Fruit fly (Drosophila melanogaster): ENCODE data around the gene CG31464.

CG31464 gene

dm6 chr3R:8264302-8265080 lies 26.5 kb upstream of the CG31464 start, which contains the start of the genes RPA1 and Mcm2 (continued):
- TF ChIP-seq amos (GFP tag; IDR thresholded peaks at IDR 0.05; ENCODE audit: partially characterized antibody), result peak; percentile 48
- TF ChIP-seq Max (GFP tag; optimal IDR thresholded peaks at IDR 0.05), result peak; percentile 57
- TF ChIP-seq CG7271 (tag; optimal IDR thresholded peaks at IDR 0.05), result no peak
- TF ChIP-seq CG9817 (tag; optimal IDR thresholded peaks at IDR 0.05), result peak; percentile 80
- TF ChIP-seq CG14667 (GFP tag; IDR thresholded peaks at IDR 0.05), result peak; percentile 81
- peak; percentile 10 for TF ChIP-seq kah (GFP tag; optimal IDR thresholded peaks at IDR 0.05)
- TF ChIP-seq Sry-β (GFP tag; optimal IDR thresholded peaks at IDR 0.05), result peak; percentile 30
- no peak for TF ChIP-seq CG4854 (GFP tag; optimal IDR thresholded peaks at IDR 0.05)
- no peak for TF ChIP-seq HmgD (GFP tag; optimal IDR thresholded peaks at IDR 0.05)
- peak; percentile 93 for TF ChIP-seq NFAT (GFP tag; IDR thresholded peaks at IDR 0.05)
- TF ChIP-seq Bdp1 (GFP tag; optimal IDR thresholded peaks at IDR 0.05), result no peak
- TF ChIP-seq MBD-R2 (GFP tag; IDR thresholded peaks at IDR 0.05), result peak; percentile 78
- TF ChIP-seq aop (GFP tag; IDR thresholded peaks at IDR 0.05), result peak; percentile 67; the same call in 1 of the 2 replicates
- peak; percentile 89 for TF ChIP-seq CG32532 (GFP tag; IDR thresholded peaks at IDR 0.05)
- peak; percentile 16 for TF ChIP-seq org-1 (GFP tag; optimal IDR thresholded peaks at IDR 0.05)
- TF ChIP-seq Lim3 (GFP tag; IDR thresholded peaks at IDR 0.05), result no peak
- peak; percentile 22 for TF ChIP-seq CG3163 (GFP tag; optimal IDR thresholded peaks at IDR 0.05)
- TF ChIP-seq Lhr (GFP tag; optimal IDR thresholded peaks at IDR 0.05), result peak; percentile 19
- peak; percentile 39; the same call in 1 of the 2 replicates for TF ChIP-seq bbx (GFP tag; IDR thresholded peaks at IDR 0.05; ENCODE audit: partially characterized antibody)
- TF ChIP-seq sima (GFP tag; optimal IDR thresholded peaks at IDR 0.05), result no peak
- TF ChIP-seq tgo (GFP tag; IDR thresholded peaks at IDR 0.05), result peak; percentile 83
- peak; percentile 67 for TF ChIP-seq CG3995 (GFP tag; optimal IDR thresholded peaks at IDR 0.05)
- peak; percentile 23; the same call in 1 of the 3 replicates for TF ChIP-seq CG14050 (GFP tag; IDR thresholded peaks at IDR 0.05)
- TF ChIP-seq CG14710 (tag; optimal IDR thresholded peaks at IDR 0.05), result peak; percentile 82
- TF ChIP-seq chinmo (GFP tag; IDR thresholded peaks at IDR 0.05; ENCODE audit: partially characterized antibody), result no peak
- peak; percentile 41 for TF ChIP-seq CG17328 (GFP tag; IDR thresholded peaks at IDR 0.05)
- peak; percentile 71 for TF ChIP-seq ssp (GFP tag; IDR thresholded peaks at IDR 0.05)
- TF ChIP-seq dmrt11E (tag; optimal IDR thresholded peaks at IDR 0.05), result peak; percentile 78
- no peak for TF ChIP-seq hkb (optimal IDR thresholded peaks at IDR 0.05)
- TF ChIP-seq hkb (GFP tag; IDR thresholded peaks at IDR 0.05), result no peak; the same call in 1 of the 2 replicates
- TF ChIP-seq Mrtf (GFP tag; IDR thresholded peaks at IDR 0.05), result peak; percentile 75; the same call in 1 of the 3 replicates
- TF ChIP-seq CG4328 (GFP tag; optimal IDR thresholded peaks at IDR 0.05), result peak; percentile 83
- peak; percentile 79; the same call in 2 of the 3 replicates for TF ChIP-seq H15 (GFP tag; IDR thresholded peaks at IDR 0.05)
- no peak for TF ChIP-seq exex (tag; optimal IDR thresholded peaks at IDR 0.05)
- TF ChIP-seq Sox102F (GFP tag; optimal IDR thresholded peaks at IDR 0.05), result peak; percentile 58
- TF ChIP-seq bcd (GFP tag; optimal IDR thresholded peaks at IDR 0.05), result peak; percentile 83
- TF ChIP-seq CG7987 (GFP tag; optimal IDR thresholded peaks at IDR 0.05), result no peak
- TF ChIP-seq z (GFP tag; IDR thresholded peaks at IDR 0.05), result no peak
- TF ChIP-seq Hey (tag; optimal IDR thresholded peaks at IDR 0.05), result no peak
- no peak for TF ChIP-seq ham (GFP tag; IDR thresholded peaks at IDR 0.05)
- TF ChIP-seq btn (GFP tag; optimal IDR thresholded peaks at IDR 0.05), result no peak
- peak; percentile 80 for TF ChIP-seq CG18619 (GFP tag; optimal IDR thresholded peaks at IDR 0.05)
- TF ChIP-seq lola (GFP tag; optimal IDR thresholded peaks at IDR 0.05), result peak in 1 of 3 experiments; percentile 79
- peak; percentile 43; the same call in 1 of the 3 replicates for TF ChIP-seq CG6791 (GFP tag; IDR thresholded peaks at IDR 0.05; ENCODE audit: partially characterized antibody)
- TF ChIP-seq grn (GFP tag; optimal IDR thresholded peaks at IDR 0.05), result no peak
- TF ChIP-seq fd96Cb (tag; optimal IDR thresholded peaks at IDR 0.05), result peak; percentile 63
- TF ChIP-seq CG17568 (GFP tag; optimal IDR thresholded peaks at IDR 0.05), result no peak
- peak; percentile 83 for TF ChIP-seq CG9215 (GFP tag; IDR thresholded peaks at IDR 0.05)
- TF ChIP-seq HLH4C (GFP tag; IDR thresholded peaks at IDR 0.05; ENCODE audit: partially characterized antibody), result no peak
